Worm (Caenorhabditis elegans) whole organism, mixed stage, embryonic: ENCODE measurements around the gene tag-131.

Source experiments
- elt-1 ChIP-seq: sonication (generic microtip); optimal IDR thresholded peaks from 2 replicates; lab custom pipeline; 2017; ENCODE audit warnings: missing genetic modification characterization, mild to moderate bottlenecking, missing compliant biosample characterization, antibody characterized with exemption, moderate library complexity, borderline replicate concordance; ENCODE audit not compliant: insufficient read depth
- elt-3 ChIP-seq: fragments of 150-350 bp; optimal IDR thresholded peaks from 2 replicates; lab custom pipeline; 2014; ENCODE audit warnings: missing biosample characterization, missing genetic modification characterization
- flh-1 ChIP-seq: fragments of 200-800 bp; sonication (Bioruptor generic); optimal IDR thresholded peaks from 2 replicates; lab custom pipeline; 2018; ENCODE audit warnings: mild to moderate bottlenecking, missing genetic modification characterization, moderate library complexity, missing compliant biosample characterization
- lin-13 ChIP-seq: fragments of 150-350 bp; optimal IDR thresholded peaks from 2 replicates; lab custom pipeline; 2014; ENCODE audit warnings: missing biosample characterization, missing genetic modification characterization
- mep-1 ChIP-seq: fragments of 150-350 bp; optimal IDR thresholded peaks from 2 replicates; lab custom pipeline; 2017; ENCODE audit warnings: missing biosample characterization, missing genetic modification reagents, missing genetic modification characterization, inconsistent platforms
- nhr-12 ChIP-seq: fragments of 150-350 bp; optimal IDR thresholded peaks from 2 replicates; lab custom pipeline; 2014; ENCODE audit warnings: missing biosample characterization, missing genetic modification characterization
- nhr-237 ChIP-seq: fragments of 150-350 bp; optimal IDR thresholded peaks from 2 replicates; lab custom pipeline; 2014; ENCODE audit warnings: missing biosample characterization, missing genetic modification characterization
- nhr-76 ChIP-seq: sonication (generic microtip); optimal IDR thresholded peaks from 2 replicates; lab custom pipeline; 2017; ENCODE audit warnings: missing biosample characterization, missing genetic modification characterization
- snpc-4 ChIP-seq: fragments of 150-350 bp; optimal IDR thresholded peaks from 2 replicates; lab custom pipeline; 2014; ENCODE audit warnings: missing biosample characterization, missing genetic modification characterization
- sptf-1 ChIP-seq: sonication (generic microtip); optimal IDR thresholded peaks from 2 replicates; lab custom pipeline; 2017; ENCODE audit warnings: mild to moderate bottlenecking, missing genetic modification characterization, moderate library complexity, missing compliant biosample characterization
- unc-39 ChIP-seq: fragments of 150-350 bp; optimal IDR thresholded peaks from 2 replicates; lab custom pipeline; 2014; ENCODE audit warnings: missing biosample characterization, missing genetic modification characterization

ce11 chrIII:4364974-4365373 lies 47.5 kb downstream of the tag-131 start, which contains the start of gene ckb-1:
- no peak for TF ChIP-seq sptf-1
- TF ChIP-seq nhr-12 (tag; lab: Kevin White, UChicago), result no peak
- TF ChIP-seq unc-39 (tag; lab: Kevin White, UChicago), result no peak
- no peak for TF ChIP-seq nhr-237 (tag; lab: Kevin White, UChicago)
- TF ChIP-seq lin-13, result no peak
- no peak for TF ChIP-seq snpc-4
- TF ChIP-seq elt-1, result no peak
- TF ChIP-seq mep-1 (tag; lab: Kevin White, UChicago), result no peak
- no peak for TF ChIP-seq elt-3
- no peak for TF ChIP-seq flh-1 (GFP tag; lab: Kevin White, UChicago)
- TF ChIP-seq nhr-76 (tag; lab: Kevin White, UChicago), result no peak
